Worm (Caenorhabditis elegans): ENCODE results near the gene puf-7.

DNA sequence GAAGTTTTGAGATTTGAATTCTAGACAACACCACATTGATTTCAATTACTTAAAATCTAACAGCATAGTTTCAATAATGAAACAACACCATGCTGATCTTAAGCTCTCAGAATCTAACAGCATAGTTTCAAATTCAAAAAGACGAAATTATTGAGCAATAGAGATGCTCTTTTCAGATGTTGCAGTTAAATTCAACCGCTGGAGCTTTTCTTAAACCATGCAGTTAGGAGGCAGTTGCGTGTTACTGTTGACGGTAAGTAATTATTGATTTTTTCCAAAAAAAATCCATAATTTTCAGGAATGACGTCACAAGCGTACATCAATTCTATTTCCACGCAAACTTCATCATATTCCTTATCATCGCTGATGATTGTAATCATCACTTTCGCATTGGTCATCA, 3.8 kb upstream of the puf-7 start, which contains the start of gene T11F8.5:
- no peak for TF ChIP-seq T22C8.4 (GFP tag; IDR thresholded peaks at IDR 0.05)
- TF ChIP-seq flt-1 (GFP tag; IDR thresholded peaks at IDR 0.05): no peak
- TF ChIP-seq med-1 (GFP tag; optimal IDR thresholded peaks at IDR 0.05; ENCODE audit: insufficient read depth): no peak
- TF ChIP-seq ztf-29 (GFP tag; IDR thresholded peaks at IDR 0.05): no peak
- no peak for TF ChIP-seq ztf-23 (GFP tag; IDR thresholded peaks at IDR 0.05)
- no peak for TF ChIP-seq ref-1 (GFP tag; conservative IDR thresholded peaks at IDR 0.05)

Data from whole organism, midembryonic.